Worm (Caenorhabditis elegans) whole organism, L1 larva: ENCODE results near the gene F41E6.1.
A peak's percentile ranks its signal among the peaks of the same experiment; 100 is the strongest.

Experiments used
- F16B12.6 ChIP-seq: fragments of 150-350 bp; optimal IDR thresholded peaks from 2 replicates; lab custom pipeline; 2014; ENCODE audit warnings: missing biosample characterization, missing genetic modification characterization
- aha-1 ChIP-seq: fragments of 150-350 bp; optimal IDR thresholded peaks from 2 replicates; lab custom pipeline; 2014; ENCODE audit warnings: missing biosample characterization, missing genetic modification characterization
- alr-1 ChIP-seq: fragments of 200-800 bp; sonication (Bioruptor generic); optimal IDR thresholded peaks from 2 replicates; lab custom pipeline; 2018; ENCODE audit warnings: borderline replicate concordance, mild to moderate bottlenecking, missing genetic modification characterization, missing compliant biosample characterization
- blmp-1 ChIP-seq: fragments of 150-350 bp; optimal IDR thresholded peaks from 2 replicates; lab custom pipeline; 2014; ENCODE audit warnings: missing biosample characterization, missing genetic modification characterization
- ceh-8 ChIP-seq: fragments of 200-800 bp; sonication (Bioruptor generic); optimal IDR thresholded peaks from 2 replicates; lab custom pipeline; 2018; ENCODE audit warnings: mild to moderate bottlenecking, missing genetic modification characterization, moderate library complexity, missing compliant biosample characterization
- ceh-82 ChIP-seq, 3 experiments: fragments of 150-350 bp in 1 of 3; sonication (generic microtip) in 2 of 3; optimal IDR thresholded peaks; 2 replicates each; lab custom pipeline; 2014 to 2017; ENCODE audit warnings: missing biosample characterization in 3 of 3, missing genetic modification characterization in 3 of 3
- ceh-90 ChIP-seq: sonication (generic microtip); optimal IDR thresholded peaks from 2 replicates; lab custom pipeline; 2016; ENCODE audit warnings: missing genetic modification characterization, missing compliant biosample characterization
- ces-1 ChIP-seq: fragments of 150-350 bp; optimal IDR thresholded peaks from 2 replicates; lab custom pipeline; 2014; ENCODE audit warnings: missing biosample characterization, missing genetic modification reagents, missing genetic modification characterization
- egl-13 ChIP-seq: sonication (generic microtip); optimal IDR thresholded peaks from 2 replicates; lab custom pipeline; 2016; ENCODE audit warnings: missing genotype, missing genetic modification reagents, missing genetic modification characterization, missing compliant biosample characterization
- egl-27 ChIP-seq, 2 experiments: fragments of 150-350 bp in 1 of 2; sonication (generic microtip); optimal IDR thresholded peaks; 3 replicates each; lab custom pipeline; 2017 to 2018; ENCODE audit warnings: missing biosample characterization in 2 of 2, missing genetic modification characterization in 2 of 2, missing genetic modification reagents in 2 of 2
- elt-2 ChIP-seq: sonication (generic microtip); optimal IDR thresholded peaks from 2 replicates; lab custom pipeline; 2016; ENCODE audit warnings: missing genetic modification characterization, mild to moderate bottlenecking, inconsistent platforms, missing compliant biosample characterization, missing genetic modification reagents
- elt-3 ChIP-seq, 6 experiments: fragments of 150-350 bp in 1 of 6; sonication (generic microtip); optimal IDR thresholded peaks; 2 replicates each; lab custom pipeline; 2017 to 2018; ENCODE audit warnings: missing biosample characterization in 6 of 6, missing genetic modification characterization in 6 of 6, inconsistent platforms in 1 of 6
- fkh-10 ChIP-seq: sonication (generic microtip); optimal IDR thresholded peaks from 2 replicates; lab custom pipeline; 2017; ENCODE audit warnings: missing biosample characterization, missing genetic modification reagents, missing genetic modification characterization
- fkh-8 ChIP-seq: sonication (generic microtip); optimal IDR thresholded peaks from 2 replicates; lab custom pipeline; 2016; ENCODE audit warnings: mild to moderate bottlenecking, missing genetic modification characterization, missing compliant biosample characterization
- grh-1 ChIP-seq: fragments of 200-800 bp; sonication (Bioruptor generic); IDR thresholded peaks from 2 replicates; pipeline ENCODE4 v1.3.6; 2022; ENCODE audit warnings: missing genetic modification reagents, missing genetic modification characterization, missing compliant biosample characterization
- hlh-17 ChIP-seq: fragments of 200-800 bp; sonication (Bioruptor generic); optimal IDR thresholded peaks from 2 replicates; lab custom pipeline; 2018; ENCODE audit warnings: missing genetic modification characterization, mild to moderate bottlenecking, missing compliant biosample characterization, moderate library complexity, borderline replicate concordance
- hlh-4 ChIP-seq: sonication (generic microtip); optimal IDR thresholded peaks from 2 replicates; lab custom pipeline; 2016; ENCODE audit warnings: mild to moderate bottlenecking, missing genetic modification characterization, missing compliant biosample characterization
- irx-1 ChIP-seq: sonication (generic microtip); optimal IDR thresholded peaks from 2 replicates; lab custom pipeline; 2016; ENCODE audit warnings: missing genetic modification characterization, missing compliant biosample characterization
- jun-1 ChIP-seq: fragments of 150-350 bp; optimal IDR thresholded peaks from 2 replicates; lab custom pipeline; 2014; ENCODE audit warnings: missing biosample characterization, missing genetic modification reagents, missing genetic modification characterization
- lin-14 ChIP-seq: fragments of 200-800 bp; sonication (Bioruptor generic); optimal IDR thresholded peaks from 2 replicates; lab custom pipeline; 2018; ENCODE audit warnings: mild to moderate bottlenecking, missing genetic modification characterization, moderate library complexity, missing compliant biosample characterization
- lin-15B ChIP-seq: fragments of 150-350 bp; sonication (generic microtip); optimal IDR thresholded peaks from 3 replicates; lab custom pipeline; 2014; ENCODE audit warnings: missing biosample characterization, missing genetic modification characterization
- lin-35 ChIP-seq, 2 experiments: fragments of 150-350 bp; optimal IDR thresholded peaks; 2 replicates each; lab custom pipeline; 2014; ENCODE audit warnings: missing biosample characterization in 2 of 2, missing genetic modification characterization in 2 of 2, missing genetic modification reagents in 2 of 2
- lin-39 ChIP-seq: fragments of 150-350 bp; optimal IDR thresholded peaks from 2 replicates; lab custom pipeline; 2014; ENCODE audit warnings: missing biosample characterization, missing genetic modification reagents, missing genetic modification characterization
- lir-3 ChIP-seq: sonication (generic microtip); optimal IDR thresholded peaks from 2 replicates; lab custom pipeline; 2016; ENCODE audit warnings: mild to moderate bottlenecking, missing genetic modification characterization, moderate library complexity, missing compliant biosample characterization; ENCODE audit not compliant: poor library complexity
- mdl-1 ChIP-seq, 2 experiments: fragments of 150-350 bp; optimal IDR thresholded peaks; 2 replicates each; lab custom pipeline; 2014 to 2017; ENCODE audit warnings: missing biosample characterization in 2 of 2, missing genetic modification characterization in 2 of 2, inconsistent platforms in 1 of 2
- mef-2 ChIP-seq: fragments of 150-350 bp; optimal IDR thresholded peaks from 2 replicates; lab custom pipeline; 2014; ENCODE audit warnings: missing biosample characterization, missing genetic modification characterization
- mep-1 ChIP-seq: fragments of 150-350 bp; optimal IDR thresholded peaks from 2 replicates; lab custom pipeline; 2014; ENCODE audit warnings: missing biosample characterization, missing genetic modification characterization
- nhr-11 ChIP-seq: fragments of 150-350 bp; optimal IDR thresholded peaks from 2 replicates; lab custom pipeline; 2014; ENCODE audit warnings: missing biosample characterization, missing genetic modification characterization
- nhr-20 ChIP-seq: sonication (generic microtip); optimal IDR thresholded peaks from 2 replicates; lab custom pipeline; 2016; ENCODE audit warnings: mild to moderate bottlenecking, missing genetic modification characterization, missing compliant biosample characterization
- nhr-237 ChIP-seq: fragments of 150-350 bp; optimal IDR thresholded peaks from 2 replicates; lab custom pipeline; 2014; ENCODE audit warnings: missing biosample characterization, missing genetic modification characterization
- nhr-47 ChIP-seq: sonication (generic microtip); optimal IDR thresholded peaks from 2 replicates; lab custom pipeline; 2016; ENCODE audit warnings: mild to moderate bottlenecking, missing genetic modification characterization, moderate library complexity, missing compliant biosample characterization
- nhr-71 ChIP-seq: sonication (generic microtip); optimal IDR thresholded peaks from 2 replicates; lab custom pipeline; 2016; ENCODE audit warnings: mild to moderate bottlenecking, missing genetic modification characterization, moderate library complexity, missing compliant biosample characterization
- nhr-84 ChIP-seq: sonication (generic microtip); optimal IDR thresholded peaks from 2 replicates; lab custom pipeline; 2017; ENCODE audit warnings: missing biosample characterization, missing genetic modification characterization
- nhr-85 ChIP-seq: sonication (generic microtip); peaks from one replicate; lab custom pipeline; 2016; ENCODE audit warnings: missing genetic modification characterization, inconsistent platforms, missing compliant biosample characterization
- nhr-90 ChIP-seq: sonication (generic microtip); optimal IDR thresholded peaks from 2 replicates; lab custom pipeline; 2016; ENCODE audit warnings: mild to moderate bottlenecking, missing genetic modification characterization, missing compliant biosample characterization; ENCODE audit not compliant: poor library complexity
- rnt-1 ChIP-seq: sonication (generic microtip); optimal IDR thresholded peaks from 2 replicates; lab custom pipeline; 2016; ENCODE audit warnings: mild to moderate bottlenecking, missing genetic modification characterization, moderate library complexity, missing compliant biosample characterization
- snpc-4 ChIP-seq: fragments of 150-350 bp; optimal IDR thresholded peaks from 2 replicates; lab custom pipeline; 2014; ENCODE audit warnings: missing biosample characterization, missing genetic modification characterization
- snu-23 ChIP-seq: sonication (generic microtip); optimal IDR thresholded peaks from 2 replicates; lab custom pipeline; 2016; ENCODE audit warnings: missing genetic modification characterization, missing compliant biosample characterization
- sptf-1 ChIP-seq: fragments of 150-350 bp; optimal IDR thresholded peaks from 2 replicates; lab custom pipeline; 2014; ENCODE audit warnings: missing biosample characterization, missing genetic modification characterization
- sup-37 ChIP-seq: fragments of 200-800 bp; sonication (Bioruptor generic); optimal IDR thresholded peaks from 2 replicates; lab custom pipeline; 2018; ENCODE audit warnings: mild to moderate bottlenecking, missing genetic modification characterization, missing compliant biosample characterization
- swsn-7 ChIP-seq: sonication (generic microtip); optimal IDR thresholded peaks from 2 replicates; lab custom pipeline; 2016; ENCODE audit warnings: missing genetic modification characterization, missing compliant biosample characterization
- tlp-1 ChIP-seq: fragments of 150-350 bp; optimal IDR thresholded peaks from 2 replicates; lab custom pipeline; 2014; ENCODE audit warnings: missing biosample characterization, missing genetic modification characterization
- unc-130 ChIP-seq: fragments of 150-350 bp; optimal IDR thresholded peaks from 2 replicates; lab custom pipeline; 2017; ENCODE audit warnings: missing biosample characterization, missing genetic modification characterization, inconsistent platforms
- unc-62 ChIP-seq: fragments of 150-350 bp; optimal IDR thresholded peaks from 2 replicates; lab custom pipeline; 2014; ENCODE audit warnings: missing biosample characterization, missing genetic modification reagents, missing genetic modification characterization
- xbp-1 ChIP-seq: sonication (generic microtip); optimal IDR thresholded peaks from 2 replicates; lab custom pipeline; 2016; ENCODE audit warnings: missing genetic modification characterization, missing compliant biosample characterization
- zag-1 ChIP-seq: fragments of 150-350 bp; optimal IDR thresholded peaks from 2 replicates; lab custom pipeline; 2014; ENCODE audit warnings: missing biosample characterization, missing genetic modification characterization

F41E6.1 gene

ce11 chrV:8651007-8651711 lies 28.7 kb downstream of the F41E6.1 start (continued):
- no peak for TF ChIP-seq snpc-4
- no peak for TF ChIP-seq ceh-8 (GFP tag; lab: Kevin White, UChicago)
- no peak for TF ChIP-seq nhr-47
- TF ChIP-seq fkh-10: no peak
- TF ChIP-seq ceh-90 (tag; lab: Kevin White, UChicago): no peak
- no peak for TF ChIP-seq nhr-84 (tag; lab: Kevin White, UChicago)
- no peak for TF ChIP-seq lin-39 (tag; lab: Kevin White, UChicago)
- TF ChIP-seq unc-130 (tag; lab: Kevin White, UChicago): no peak
- no peak for TF ChIP-seq nhr-11

ce11 chrV:8652177-8652576 lies 29.8 kb downstream of the F41E6.1 start:
- no peak for TF ChIP-seq hlh-4 (tag; lab: Kevin White, UChicago)
- TF ChIP-seq grh-1: 0 out of 2 replicates have a peak, but pooled peaks have one; percentile 6
- TF ChIP-seq snu-23: peak; percentile 32
- no peak for TF ChIP-seq nhr-11
- TF ChIP-seq irx-1 (tag; lab: Kevin White, UChicago): peak; percentile 23
- peak; percentile 58 for TF ChIP-seq lin-14 (GFP tag; lab: Kevin White, UChicago)
- no peak for TF ChIP-seq nhr-84 (tag; lab: Kevin White, UChicago)
- peak; percentile 22 for TF ChIP-seq nhr-71
- peak; percentile 82 for TF ChIP-seq blmp-1
- peak; percentile 38 for TF ChIP-seq rnt-1 (tag; lab: Kevin White, UChicago)
- TF ChIP-seq hlh-17: no peak
- no peak for TF ChIP-seq mdl-1 (tag; optimal IDR thresholded peaks at IDR 0.05; lab: Kevin White, UChicago)
- peak; percentile 43 for TF ChIP-seq nhr-20 (tag; lab: Kevin White, UChicago)
- no peak for TF ChIP-seq elt-2
- TF ChIP-seq nhr-85 (tag; lab: Kevin White, UChicago): peak; percentile 92
- TF ChIP-seq elt-3 (tag; optimal IDR thresholded peaks at IDR 0.05; lab: Kevin White, UChicago): peak in 1 of 6 experiments; percentile 14
- peak; percentile 54 for TF ChIP-seq xbp-1 (tag; lab: Kevin White, UChicago)
- TF ChIP-seq mep-1 (tag; lab: Kevin White, UChicago): peak; percentile 18
- TF ChIP-seq zag-1 (tag; lab: Kevin White, UChicago): no peak

ce11 chrV:8653080-8653821 lies 30.8 kb downstream of the F41E6.1 start:
- TF ChIP-seq lir-3 (no peak), hlh-17 (no peak), blmp-1 (peak; percentile 86), snu-23 (no peak), unc-62 (GFP tag; lab: Kevin White, UChicago) (no peak), sup-37 (GFP tag; lab: Kevin White, UChicago) (no peak), tlp-1 (tag; lab: Kevin White, UChicago) (peak; percentile 10), egl-13 (tag; lab: Kevin White, UChicago) (no peak), aha-1 (no peak), unc-130 (tag; lab: Kevin White, UChicago) (no peak), lin-35 (GFP tag; optimal IDR thresholded peaks at IDR 0.05; lab: Kevin White, UChicago) (peak in 1 of 2 experiments; percentile 5), F16B12.6 (tag; lab: Kevin White, UChicago) (no peak), egl-27 (tag; optimal IDR thresholded peaks at IDR 0.05; lab: Kevin White, UChicago) (no peak), alr-1 (tag; lab: Kevin White, UChicago) (no peak), zag-1 (tag; lab: Kevin White, UChicago) (no peak), nhr-84 (tag; lab: Kevin White, UChicago) (no peak), nhr-237 (tag; lab: Kevin White, UChicago) (no peak), swsn-7 (tag; lab: Kevin White, UChicago) (no peak), fkh-10 (no peak), elt-2 (peak; percentile 18), ceh-90 (tag; lab: Kevin White, UChicago) (no peak), sptf-1 (tag; lab: Kevin White, UChicago) (no peak), ces-1 (GFP tag; lab: Kevin White, UChicago) (no peak), ceh-82 (tag; optimal IDR thresholded peaks at IDR 0.05; lab: Kevin White, UChicago) (no peak), lin-15B (tag; lab: Kevin White, UChicago) (no peak), nhr-90 (tag; lab: Kevin White, UChicago) (peak; percentile 33), nhr-20 (tag; lab: Kevin White, UChicago) (peak; percentile 23), jun-1 (no peak), mef-2 (no peak), fkh-8 (tag; lab: Kevin White, UChicago) (no peak)
